Worm (Caenorhabditis elegans) whole organism, L2 larva: Measurements from ENCODE around the gene melo-3.

ENCODE experiments used
- ceh-16 ChIP-seq: fragments of 150-350 bp; optimal IDR thresholded peaks from 2 replicates; lab custom pipeline; 2014; ENCODE audit warnings: missing biosample characterization, missing genetic modification characterization
- lin-39 ChIP-seq: fragments of 150-350 bp; optimal IDR thresholded peaks from 2 replicates; lab custom pipeline; 2014; ENCODE audit warnings: missing biosample characterization, missing genetic modification reagents, missing genetic modification characterization
- mdl-1 ChIP-seq, 2 experiments: fragments of 150-350 bp in 1 of 2; sonication (generic microtip) in 1 of 2; optimal IDR thresholded peaks; 2 replicates each; lab custom pipeline; 2017; ENCODE audit warnings: missing biosample characterization in 2 of 2, missing genetic modification characterization in 2 of 2
- nhr-25 ChIP-seq: fragments of 150-350 bp; sonication (generic microtip); optimal IDR thresholded peaks from 3 replicates; lab custom pipeline; 2014; ENCODE audit warnings: missing biosample characterization, missing genetic modification characterization

DNA sequence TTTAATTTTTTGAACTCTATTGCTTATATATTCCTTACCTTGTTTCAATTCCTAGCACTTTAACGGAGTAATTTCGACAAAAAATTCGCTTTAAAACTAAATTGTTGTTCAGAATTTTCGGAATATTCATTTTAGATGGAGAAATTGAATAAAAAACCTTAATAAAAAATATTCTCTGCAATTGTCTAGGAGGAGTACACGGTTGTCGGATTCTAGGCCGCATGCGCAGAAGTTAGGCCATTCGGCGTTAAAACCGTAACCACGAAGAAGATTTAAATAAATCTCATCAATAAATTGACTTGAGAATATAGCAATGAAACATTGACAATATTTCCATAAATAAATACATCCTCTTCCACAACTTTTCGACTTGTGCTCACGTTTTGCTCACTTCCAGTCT is 45.6 kb upstream of the melo-3 start, which contains the start of the genes C01G10.10 and C01G10.9:
- TF ChIP-seq lin-39 (tag; lab: Kevin White, UChicago) (no peak), ceh-16 (tag; lab: Kevin White, UChicago) (peak; percentile 13), mdl-1 (tag; optimal IDR thresholded peaks at IDR 0.05; lab: Kevin White, UChicago) (no peak), nhr-25 (peak; percentile 46)
